Fruit fly (Drosophila melanogaster): ENCODE results near the gene CG12502.
A peak's percentile ranks its signal among the peaks of the same experiment; 100 is the strongest.

Gene CG12502

dm6 chr3L:872389-872972 lies 7.3 kb downstream of the CG12502 start (continued):
- TF ChIP-seq Oaz (GFP tag; IDR thresholded peaks at IDR 0.05) (no peak), Six4 (GFP tag; optimal IDR thresholded peaks at IDR 0.05) (peak; percentile 40), CG14441 (GFP tag; IDR thresholded peaks at IDR 0.05) (peak; percentile 30; the same call in 1 of the 2 replicates), Abd-B (GFP tag; optimal IDR thresholded peaks at IDR 0.05) (peak; percentile 62), CG16779 (GFP tag; IDR thresholded peaks at IDR 0.05) (no peak), MBD-R2 (GFP tag; IDR thresholded peaks at IDR 0.05) (peak; percentile 56), CG3407 (GFP tag; optimal IDR thresholded peaks at IDR 0.05) (no peak), crp (GFP tag; optimal IDR thresholded peaks at IDR 0.05) (peak in 1 of 2 experiments; percentile 71), vvl (GFP tag; IDR thresholded peaks at IDR 0.05) (peak; percentile 8; the same call in 1 of the 2 replicates), Bteb2 (GFP tag; optimal IDR thresholded peaks at IDR 0.05) (peak; percentile 37), slp2 (GFP tag; optimal IDR thresholded peaks at IDR 0.05) (peak; percentile 60), h (optimal IDR thresholded peaks at IDR 0.05) (no peak), bbx (GFP tag; IDR thresholded peaks at IDR 0.05; ENCODE audit: partially characterized antibody) (no peak; the same call in 1 of the 2 replicates), NC2α (GFP tag; optimal IDR thresholded peaks at IDR 0.05) (no peak), CG13894 (tag; optimal IDR thresholded peaks at IDR 0.05) (no peak), twi (tag; optimal IDR thresholded peaks at IDR 0.05) (peak; percentile 15), tgo (GFP tag; IDR thresholded peaks at IDR 0.05) (0 out of 3 replicates have a peak, but pooled peaks have one; percentile 17), Sox102F (GFP tag; optimal IDR thresholded peaks at IDR 0.05) (peak; percentile 7), usp (GFP tag; optimal IDR thresholded peaks at IDR 0.05) (no peak), insv (GFP tag; optimal IDR thresholded peaks at IDR 0.05) (peak in 1 of 2 experiments; percentile 32), CG15269 (tag; optimal IDR thresholded peaks at IDR 0.05) (peak; percentile 18), Eip74EF (GFP tag; optimal IDR thresholded peaks at IDR 0.05) (no peak), Kr (GFP tag; optimal IDR thresholded peaks at IDR 0.05) (no peak), BtbVII (GFP tag; optimal IDR thresholded peaks at IDR 0.05) (no peak), GATAe (GFP tag; conservative IDR thresholded peaks at IDR 0.05) (no peak), CG30431 (GFP tag; optimal IDR thresholded peaks at IDR 0.05) (no peak), CG7963 (GFP tag; IDR thresholded peaks at IDR 0.05; ENCODE audit: partially characterized antibody) (peak; percentile 61; the same call in 2 of the 3 replicates), dm (GFP tag; optimal IDR thresholded peaks at IDR 0.05) (peak; percentile 82), esg (GFP tag; conservative IDR thresholded peaks at IDR 0.05) (no peak), CG10462 (GFP tag; optimal IDR thresholded peaks at IDR 0.05) (no peak), chif (GFP tag; optimal IDR thresholded peaks at IDR 0.05) (peak in 1 of 2 experiments; percentile 25), CG16815 (GFP tag; optimal IDR thresholded peaks at IDR 0.05) (no peak), al (GFP tag; IDR thresholded peaks at IDR 0.05) (peak; percentile 41; the same call in 1 of the 2 replicates), CG13624 (GFP tag; optimal IDR thresholded peaks at IDR 0.05) (peak; percentile 66), CG32772 (GFP tag; IDR thresholded peaks at IDR 0.05) (no peak), BEAF-32 (GFP tag; optimal IDR thresholded peaks at IDR 0.05) (peak; percentile 91), tna (GFP tag; IDR thresholded peaks at IDR 0.05; ENCODE audit: partially characterized antibody) (peak; percentile 56; the same call in 1 of the 2 replicates), CG10543 (GFP tag; optimal IDR thresholded peaks at IDR 0.05) (peak; percentile 26), CG8944 (GFP tag; optimal IDR thresholded peaks at IDR 0.05) (peak; percentile 59), zfh2 (GFP tag; optimal IDR thresholded peaks at IDR 0.05) (peak; percentile 62), CG2199 (GFP tag; IDR thresholded peaks at IDR 0.05) (no peak), CG15601 (tag; optimal IDR thresholded peaks at IDR 0.05) (peak; percentile 8), CG9215 (GFP tag; IDR thresholded peaks at IDR 0.05) (peak; percentile 56), CG33557 (GFP tag; optimal IDR thresholded peaks at IDR 0.05) (no peak), CG14050 (GFP tag; IDR thresholded peaks at IDR 0.05) (no peak), stwl (tag; optimal IDR thresholded peaks at IDR 0.05) (peak; percentile 30), CG10274 (GFP tag; optimal IDR thresholded peaks at IDR 0.05) (no peak), CG15011 (GFP tag; optimal IDR thresholded peaks at IDR 0.05) (no peak), Gsc (GFP tag; IDR thresholded peaks at IDR 0.05) (no peak), CG4707 (GFP tag; optimal IDR thresholded peaks at IDR 0.05) (no peak)
